Worm (Caenorhabditis elegans) whole organism, midembryonic: ENCODE results near the gene alh-11.

Source experiments
- T22C8.4 ChIP-seq: fragments of 200-800 bp; sonication (Bioruptor generic); IDR thresholded peaks from 2 replicates; pipeline ENCODE4 v1.3.6; 2022; ENCODE audit warnings: missing genetic modification characterization, missing compliant biosample characterization
- cog-1 ChIP-seq: sonication (generic microtip); optimal IDR thresholded peaks from 2 replicates; lab custom pipeline; 2016; ENCODE audit warnings: missing genetic modification characterization, missing compliant biosample characterization
- flt-1 ChIP-seq: fragments of 200-800 bp; sonication (Bioruptor generic); IDR thresholded peaks from 2 replicates; pipeline ENCODE4 v1.3.6; 2022; ENCODE audit warnings: missing genetic modification characterization, missing compliant biosample characterization
- ref-1 ChIP-seq: fragments of 200-800 bp; sonication (Bioruptor generic); conservative IDR thresholded peaks from 2 replicates; pipeline ENCODE4 v1.3.6; 2022; ENCODE audit warnings: missing genetic modification reagents, missing genetic modification characterization, missing compliant biosample characterization
- ztf-23 ChIP-seq: fragments of 200-800 bp; sonication (Bioruptor generic); IDR thresholded peaks from 2 replicates; pipeline ENCODE4 v1.3.6; 2022; ENCODE audit warnings: missing genetic modification reagents, missing genetic modification characterization, missing compliant biosample characterization

DNA sequence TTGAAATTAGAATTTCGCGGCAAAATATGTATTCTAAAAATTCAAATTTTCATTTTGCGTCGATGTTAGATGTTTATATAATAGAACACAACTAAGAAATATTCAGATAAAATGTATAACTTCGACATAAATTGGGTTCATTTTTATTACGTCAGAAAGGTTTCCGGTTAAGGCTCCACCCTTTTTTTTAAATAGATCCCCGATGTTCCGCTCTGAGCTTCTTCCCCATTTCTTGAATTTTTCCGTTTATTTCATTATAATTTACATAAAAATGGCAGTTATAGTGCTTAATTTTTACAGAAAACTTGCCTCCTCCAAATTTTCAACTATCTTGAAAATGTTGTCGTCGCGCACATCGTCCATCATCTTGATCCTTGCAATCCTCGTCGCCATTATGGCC lies 53.9 kb downstream of the alh-11 start, which contains the start of gene flp-24:
- TF ChIP-seq cog-1 (tag; lab: Kevin White, UChicago) (no peak), flt-1 (GFP tag; lab: Robert Waterston, UW) (no peak), ref-1 (GFP tag; lab: Robert Waterston, UW) (no peak), ztf-23 (no peak), T22C8.4 (no peak)
